Worm (Caenorhabditis elegans) whole organism, late embryonic: Measurements from ENCODE around the gene cht-5.

Experiments
- C38D4.7 ChIP-seq: fragments of 200-800 bp; sonication (Bioruptor generic); optimal IDR thresholded peaks from 2 replicates; lab custom pipeline; 2018; ENCODE audit warnings: mild to moderate bottlenecking, missing genetic modification characterization, moderate library complexity, missing compliant biosample characterization
- F13H6.1 ChIP-seq: sonication (generic microtip); optimal IDR thresholded peaks from 2 replicates; lab custom pipeline; 2016; ENCODE audit warnings: missing genetic modification characterization, missing compliant biosample characterization
- T23F11.4 ChIP-seq: fragments of 200-800 bp; sonication (Bioruptor generic); optimal IDR thresholded peaks from 2 replicates; lab custom pipeline; 2018; ENCODE audit warnings: mild to moderate bottlenecking, missing genetic modification characterization, missing compliant biosample characterization
- ama-1 ChIP-seq: fragments of 150-350 bp; optimal IDR thresholded peaks from 2 replicates; lab custom pipeline; 2014
- ceh-14 ChIP-seq: sonication (generic microtip); optimal IDR thresholded peaks from 2 replicates; lab custom pipeline; 2016; ENCODE audit warnings: missing genotype, missing genetic modification characterization, missing compliant biosample characterization
- ceh-18 ChIP-seq: sonication (generic microtip); optimal IDR thresholded peaks from 2 replicates; lab custom pipeline; 2016; ENCODE audit warnings: missing genetic modification characterization, missing compliant biosample characterization
- ceh-19 ChIP-seq: fragments of 200-800 bp; sonication (Bioruptor generic); optimal IDR thresholded peaks from 2 replicates; lab custom pipeline; 2018; ENCODE audit warnings: mild to moderate bottlenecking, missing genetic modification characterization, missing compliant biosample characterization
- ceh-24 ChIP-seq: sonication (generic microtip); optimal IDR thresholded peaks from 2 replicates; lab custom pipeline; 2016; ENCODE audit warnings: mild to moderate bottlenecking, missing genetic modification characterization, missing compliant biosample characterization
- ceh-30 ChIP-seq: fragments of 150-350 bp; optimal IDR thresholded peaks from 2 replicates; lab custom pipeline; 2014; ENCODE audit warnings: missing biosample characterization, missing genetic modification characterization
- ceh-9 ChIP-seq: sonication (generic microtip); optimal IDR thresholded peaks from 2 replicates; lab custom pipeline; 2016; ENCODE audit warnings: mild to moderate bottlenecking, missing genetic modification characterization, inconsistent platforms, missing compliant biosample characterization
- che-1 ChIP-seq: sonication (generic microtip); optimal IDR thresholded peaks from 2 replicates; lab custom pipeline; 2016; ENCODE audit warnings: mild to moderate bottlenecking, missing genetic modification characterization, missing compliant biosample characterization
- elt-4 ChIP-seq: sonication (generic microtip); optimal IDR thresholded peaks from 2 replicates; lab custom pipeline; 2016; ENCODE audit warnings: missing genetic modification characterization, missing compliant biosample characterization
- fax-1 ChIP-seq: sonication (generic microtip); optimal IDR thresholded peaks from 2 replicates; lab custom pipeline; 2016; ENCODE audit warnings: missing genotype, missing genetic modification characterization, missing compliant biosample characterization
- fkh-10 ChIP-seq: fragments of 150-350 bp; optimal IDR thresholded peaks from 2 replicates; lab custom pipeline; 2014; ENCODE audit warnings: missing biosample characterization, missing genetic modification reagents, missing genetic modification characterization
- fkh-6 ChIP-seq: sonication (generic microtip); optimal IDR thresholded peaks from 2 replicates; lab custom pipeline; 2016; ENCODE audit warnings: missing genetic modification characterization, missing compliant biosample characterization
- gmeb-2 ChIP-seq: sonication (generic microtip); optimal IDR thresholded peaks from 2 replicates; lab custom pipeline; 2016; ENCODE audit warnings: missing genetic modification characterization, inconsistent platforms, missing compliant biosample characterization
- hlh-15 ChIP-seq: sonication (generic microtip); optimal IDR thresholded peaks from 2 replicates; lab custom pipeline; 2016; ENCODE audit warnings: missing genetic modification characterization, missing compliant biosample characterization
- lin-11 ChIP-seq: fragments of 200-800 bp; sonication (Bioruptor generic); optimal IDR thresholded peaks from 2 replicates; lab custom pipeline; 2018; ENCODE audit warnings: mild to moderate bottlenecking, missing genetic modification characterization, missing compliant biosample characterization
- madf-2 ChIP-seq: sonication (generic microtip); optimal IDR thresholded peaks from 2 replicates; lab custom pipeline; 2017; ENCODE audit warnings: missing genetic modification characterization, missing compliant biosample characterization
- mec-3 ChIP-seq: sonication (generic microtip); optimal IDR thresholded peaks from 2 replicates; lab custom pipeline; 2016; ENCODE audit warnings: borderline replicate concordance, missing genetic modification characterization, missing compliant biosample characterization
- nfya-1 ChIP-seq: sonication (generic microtip); optimal IDR thresholded peaks from 2 replicates; lab custom pipeline; 2017; ENCODE audit warnings: missing genetic modification characterization, mild to moderate bottlenecking, missing compliant biosample characterization, antibody characterized with exemption, moderate library complexity
- nhr-11 ChIP-seq: fragments of 150-350 bp; optimal IDR thresholded peaks from 2 replicates; lab custom pipeline; 2014; ENCODE audit warnings: missing biosample characterization, missing genetic modification characterization
- nhr-232 ChIP-seq: sonication (generic microtip); optimal IDR thresholded peaks from 2 replicates; lab custom pipeline; 2016; ENCODE audit warnings: missing genetic modification characterization, missing compliant biosample characterization
- odd-2 ChIP-seq: sonication (generic microtip); optimal IDR thresholded peaks from 2 replicates; lab custom pipeline; 2017; ENCODE audit warnings: antibody characterized with exemption, mild to moderate bottlenecking, missing genetic modification characterization, missing compliant biosample characterization
- pag-3 ChIP-seq: sonication (generic microtip); optimal IDR thresholded peaks from 2 replicates; lab custom pipeline; 2016; ENCODE audit warnings: missing compliant biosample characterization, missing genetic modification characterization, borderline replicate concordance
- pax-1 ChIP-seq: fragments of 150-350 bp; optimal IDR thresholded peaks from 2 replicates; lab custom pipeline; 2014; ENCODE audit warnings: missing biosample characterization, missing genetic modification characterization
- pha-2 ChIP-seq: sonication (generic microtip); optimal IDR thresholded peaks from 2 replicates; lab custom pipeline; 2017; ENCODE audit warnings: mild to moderate bottlenecking, missing genetic modification characterization, missing compliant biosample characterization
- pha-4 ChIP-seq: fragments of 150-350 bp; optimal IDR thresholded peaks from 2 replicates; lab custom pipeline; 2018; ENCODE audit warnings: missing biosample characterization, missing genetic modification reagents, missing genetic modification characterization
- sox-2 ChIP-seq: fragments of 200-800 bp; sonication (Bioruptor generic); IDR thresholded peaks from 2 replicates; pipeline ENCODE4 v1.3.6; 2022; ENCODE audit warnings: missing genetic modification reagents, missing genetic modification characterization, missing compliant biosample characterization
- syd-9 ChIP-seq: sonication (generic microtip); optimal IDR thresholded peaks from 2 replicates; lab custom pipeline; 2016; ENCODE audit warnings: mild to moderate bottlenecking, missing genetic modification characterization, moderate library complexity, missing compliant biosample characterization
- tbx-7 ChIP-seq: sonication (generic microtip); optimal IDR thresholded peaks from 2 replicates; lab custom pipeline; 2016; ENCODE audit warnings: missing genotype, missing genetic modification characterization, missing compliant biosample characterization
- unc-3 ChIP-seq, 2 experiments: fragments of 200-800 bp in 1 of 2; sonication (Bioruptor generic) in 1 of 2; sonication (generic microtip) in 1 of 2; conservative IDR thresholded peaks in 1 of 2; optimal IDR thresholded peaks in 1 of 2; 2 replicates each; pipeline versions ENCODE4 v1.3.6 to Lab custom; 2016 to 2022; ENCODE audit warnings: missing compliant biosample characterization in 2 of 2, missing genetic modification characterization in 2 of 2, missing genetic modification reagents in 1 of 2
- unc-55 ChIP-seq: sonication (generic microtip); optimal IDR thresholded peaks from 2 replicates; lab custom pipeline; 2017; ENCODE audit warnings: missing biosample characterization, missing genetic modification reagents, missing genetic modification characterization
- unc-86 ChIP-seq: sonication (generic microtip); optimal IDR thresholded peaks from 2 replicates; lab custom pipeline; 2016; ENCODE audit warnings: missing genetic modification characterization, missing compliant biosample characterization
- ztf-16 ChIP-seq: sonication (generic microtip); optimal IDR thresholded peaks from 2 replicates; lab custom pipeline; 2017; ENCODE audit warnings: missing genetic modification characterization, missing compliant biosample characterization

The cht-5 gene

ce11 chrV:10105412-10105811, 9.0 kb upstream of the cht-5 start, which contains the start of gene C08B6.2:
Gene C08B6.2, plus strand, starts transcription at chrV:10105712.
- TF ChIP-seq nhr-11: no peak
- TF ChIP-seq syd-9 (tag; lab: Kevin White, UChicago): no peak
- TF ChIP-seq fax-1 (tag; lab: Kevin White, UChicago): no peak
- TF ChIP-seq ceh-19 (GFP tag; lab: Kevin White, UChicago): no peak
- no peak for TF ChIP-seq odd-2 (tag; lab: Kevin White, UChicago)
- no peak for TF ChIP-seq unc-86
- no peak for TF ChIP-seq ceh-18 (tag; lab: Kevin White, UChicago)
- no peak for TF ChIP-seq sox-2 (GFP tag; lab: Robert Waterston, UW)
- TF ChIP-seq nhr-232 (tag; lab: Kevin White, UChicago): no peak
- TF ChIP-seq ceh-30 (tag; lab: Kevin White, UChicago): no peak
- TF ChIP-seq ama-1: no peak
- no peak for TF ChIP-seq tbx-7 (tag; lab: Kevin White, UChicago)
- no peak for TF ChIP-seq unc-3 (GFP tag; conservative IDR thresholded peaks at IDR 0.05; lab: Robert Waterston, UW)
- TF ChIP-seq unc-3 (tag; optimal IDR thresholded peaks at IDR 0.05; lab: Kevin White, UChicago): no peak
- TF ChIP-seq, all 69 proteins: peak for 0

DNA sequence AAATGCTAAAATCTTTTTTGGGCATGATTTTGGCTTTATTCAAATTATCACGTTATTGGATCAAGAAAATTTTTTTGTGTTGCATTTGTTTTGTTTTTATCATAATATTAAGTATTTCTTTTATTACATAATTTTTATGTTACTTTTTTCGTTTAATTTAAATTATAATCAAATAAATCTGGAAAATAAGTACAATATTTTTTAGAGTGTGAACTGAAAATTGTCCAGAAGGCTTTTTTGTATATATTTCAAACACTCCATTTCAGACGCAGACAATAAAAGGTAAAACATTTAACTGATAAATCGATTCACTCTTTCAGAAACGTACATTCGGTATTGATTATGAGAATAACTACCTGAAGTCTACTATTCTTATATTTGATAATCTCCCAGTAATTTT, 7.1 kb upstream of the cht-5 start, which contains the start of gene C08B6.11:
Gene C08B6.11, plus strand, starts transcription at position 301 of the 400 bp plus-strand sequence.
- no peak for TF ChIP-seq ceh-30 (tag; lab: Kevin White, UChicago)
- TF ChIP-seq unc-55 (GFP tag; lab: Kevin White, UChicago): no peak
- TF ChIP-seq ceh-24 (tag; lab: Kevin White, UChicago): no peak
- no peak for TF ChIP-seq pax-1 (tag; lab: Kevin White, UChicago)
- no peak for TF ChIP-seq ceh-18 (tag; lab: Kevin White, UChicago)
- no peak for TF ChIP-seq T23F11.4 (GFP tag; lab: Kevin White, UChicago)
- TF ChIP-seq che-1 (tag; lab: Kevin White, UChicago): no peak
- TF ChIP-seq fkh-10 (GFP tag; lab: Kevin White, UChicago): no peak
- no peak for TF ChIP-seq madf-2 (tag; lab: Kevin White, UChicago)
- TF ChIP-seq ztf-16 (tag; lab: Kevin White, UChicago): no peak
- TF ChIP-seq mec-3 (tag; lab: Kevin White, UChicago): no peak
- TF ChIP-seq fkh-6: no peak
- TF ChIP-seq F13H6.1: no peak
- TF ChIP-seq hlh-15 (tag; lab: Kevin White, UChicago): no peak
- TF ChIP-seq pha-2 (tag; lab: Kevin White, UChicago): no peak
- no peak for TF ChIP-seq unc-86

ce11 chrV:10111129-10111528, 3.3 kb upstream of the cht-5 start:
- no peak for TF ChIP-seq unc-86
- no peak for TF ChIP-seq elt-4 (tag; lab: Kevin White, UChicago)

DNA sequence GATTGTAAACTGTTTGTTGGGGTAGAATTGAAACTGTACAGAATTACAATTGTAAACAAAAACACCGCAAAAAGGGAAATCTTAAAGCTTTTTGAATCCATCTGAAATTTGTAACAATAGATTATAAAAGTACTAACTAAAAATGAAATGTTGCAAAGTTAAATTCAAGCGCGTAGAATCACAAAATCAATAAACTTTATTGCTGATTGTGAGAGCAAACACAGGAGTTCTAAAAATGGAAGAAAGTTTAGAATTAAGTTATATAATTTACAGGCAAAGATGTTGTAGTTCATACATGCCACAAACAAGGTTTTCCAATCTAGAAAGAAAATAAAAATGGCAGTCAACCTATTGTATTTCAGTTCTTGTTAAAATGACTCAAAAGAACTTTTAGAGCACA, 2.2 kb upstream of the cht-5 start, which contains the start of gene C08B6.3:
Gene C08B6.3, minus strand, starts transcription at position 101 of the 400 bp plus-strand sequence.
- no peak for TF ChIP-seq ceh-14 (tag; lab: Kevin White, UChicago)
- TF ChIP-seq, all 69 proteins: peak for 0

DNA sequence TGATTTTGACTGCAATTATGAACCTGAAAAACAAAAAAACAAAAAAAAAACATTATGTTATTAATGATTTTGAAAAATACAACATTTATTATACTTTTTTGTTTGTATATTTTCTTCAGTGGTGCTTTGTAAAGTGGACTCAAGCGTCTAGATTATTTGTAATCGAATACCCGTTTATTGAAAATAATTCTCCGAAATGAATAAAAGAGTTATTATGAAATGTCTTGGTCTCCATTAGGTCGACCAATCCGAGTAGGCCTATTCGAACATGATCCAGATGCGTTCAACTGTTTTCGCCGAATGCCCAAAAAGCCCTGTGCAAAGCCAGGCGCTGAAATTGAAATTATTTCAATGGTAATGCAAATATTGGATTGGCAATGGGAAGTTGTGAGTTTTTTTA, 3.0 kb downstream of the cht-5 start, which contains the start of gene C08B6.5:
Gene C08B6.5, plus strand, starts transcription at position 301 of the 400 bp plus-strand sequence.
- no peak for TF ChIP-seq lin-11
- TF ChIP-seq ceh-14 (tag; lab: Kevin White, UChicago): no peak
- TF ChIP-seq gmeb-2 (tag; lab: Kevin White, UChicago): no peak
- TF ChIP-seq pag-3 (tag; lab: Kevin White, UChicago): no peak
- no peak for TF ChIP-seq sox-2 (GFP tag; lab: Robert Waterston, UW)
- TF ChIP-seq pha-4 (tag; lab: Kevin White, UChicago): no peak
- no peak for TF ChIP-seq mec-3 (tag; lab: Kevin White, UChicago)
- no peak for TF ChIP-seq fax-1 (tag; lab: Kevin White, UChicago)
- no peak for TF ChIP-seq madf-2 (tag; lab: Kevin White, UChicago)
- no peak for TF ChIP-seq nhr-232 (tag; lab: Kevin White, UChicago)
- TF ChIP-seq C38D4.7 (GFP tag; lab: Kevin White, UChicago): no peak
- TF ChIP-seq nfya-1 (tag; lab: Kevin White, UChicago): no peak
- no peak for TF ChIP-seq ceh-9 (tag; lab: Kevin White, UChicago)
- TF ChIP-seq, all 69 proteins: peak for 0
